Worm (Caenorhabditis elegans) whole organism, midembryonic: ENCODE measurements around the gene col-159.

Experiments used
- T22C8.4 ChIP-seq: fragments of 200-800 bp; sonication (Bioruptor generic); IDR thresholded peaks from 2 replicates; pipeline ENCODE4 v1.3.6; 2022; ENCODE audit warnings: missing genetic modification characterization, missing compliant biosample characterization
- cog-1 ChIP-seq: sonication (generic microtip); optimal IDR thresholded peaks from 2 replicates; lab custom pipeline; 2016; ENCODE audit warnings: missing genetic modification characterization, missing compliant biosample characterization
- flt-1 ChIP-seq: fragments of 200-800 bp; sonication (Bioruptor generic); IDR thresholded peaks from 2 replicates; pipeline ENCODE4 v1.3.6; 2022; ENCODE audit warnings: missing genetic modification characterization, missing compliant biosample characterization
- klf-2 ChIP-seq: fragments of 200-800 bp; sonication (Bioruptor generic); conservative IDR thresholded peaks from 2 replicates; pipeline ENCODE4 v1.3.6; 2022; ENCODE audit warnings: missing genetic modification reagents, missing genetic modification characterization, missing compliant biosample characterization
- med-1 ChIP-seq: sonication (generic microtip); optimal IDR thresholded peaks from 2 replicates; lab custom pipeline; 2017; ENCODE audit warnings: missing genetic modification characterization, mild to moderate bottlenecking, missing compliant biosample characterization, antibody characterized with exemption, missing genetic modification reagents; ENCODE audit not compliant: insufficient read depth
- ref-1 ChIP-seq: fragments of 200-800 bp; sonication (Bioruptor generic); conservative IDR thresholded peaks from 2 replicates; pipeline ENCODE4 v1.3.6; 2022; ENCODE audit warnings: missing genetic modification reagents, missing genetic modification characterization, missing compliant biosample characterization
- tab-1 ChIP-seq: fragments of 200-800 bp; sonication (Bioruptor generic); IDR thresholded peaks from 2 replicates; pipeline ENCODE4 v1.3.6; 2022; ENCODE audit warnings: missing genetic modification characterization, missing compliant biosample characterization
- ztf-23 ChIP-seq: fragments of 200-800 bp; sonication (Bioruptor generic); IDR thresholded peaks from 2 replicates; pipeline ENCODE4 v1.3.6; 2022; ENCODE audit warnings: missing genetic modification reagents, missing genetic modification characterization, missing compliant biosample characterization

DNA sequence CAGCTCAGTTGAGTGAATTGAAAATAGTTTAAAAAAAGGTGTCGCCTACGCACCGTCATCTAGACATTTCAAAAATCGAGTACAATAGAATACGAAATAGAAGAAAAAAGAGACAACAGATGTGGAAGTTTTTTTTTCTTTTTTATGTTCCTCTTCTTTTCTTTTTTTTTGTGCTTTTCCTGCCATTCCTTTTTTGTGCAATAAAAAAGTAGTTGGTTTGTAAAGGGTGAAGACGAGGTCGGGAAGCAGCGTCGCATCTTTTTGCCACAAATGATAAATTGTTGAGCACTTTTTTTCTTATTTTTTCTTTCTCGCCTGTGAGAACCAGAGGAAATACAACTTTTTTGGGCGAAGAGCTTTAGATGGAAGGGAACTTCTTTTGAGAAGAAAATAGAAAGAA, 4.5 kb upstream of the col-159 start:
- no peak for TF ChIP-seq flt-1 (GFP tag; lab: Robert Waterston, UW)
- no peak for TF ChIP-seq klf-2 (GFP tag; lab: Robert Waterston, UW)
- no peak for TF ChIP-seq ztf-23 (GFP tag; lab: Robert Waterston, UW)
- TF ChIP-seq med-1 (GFP tag; lab: Kevin White, UChicago): no peak
- no peak for TF ChIP-seq cog-1 (tag; lab: Kevin White, UChicago)
- no peak for TF ChIP-seq T22C8.4 (GFP tag; lab: Robert Waterston, UW)
- no peak for TF ChIP-seq tab-1
- TF ChIP-seq ref-1: no peak
